Fruit fly (Drosophila melanogaster) whole organism, embryonic: Measurements from ENCODE around the gene spn-B.

Experiments used
- Aef1 ChIP-seq: fragments of 200-800 bp; sonication (Bioruptor generic); IDR thresholded peaks from 3 replicates; pipeline ENCODE4 v1.3.6; 2022; ENCODE audit warnings: missing biosample characterization, missing genetic modification characterization
- Antp ChIP-seq: fragments of 200-800 bp; sonication (Bioruptor generic); optimal IDR thresholded peaks from 3 replicates; lab custom pipeline; 2016; ENCODE audit warnings: missing biosample characterization, missing genetic modification characterization
- Atf3 ChIP-seq: fragments of 200-800 bp; sonication (Bioruptor generic); optimal IDR thresholded peaks from 3 replicates; lab custom pipeline; 2016; ENCODE audit warnings: missing biosample characterization, missing genetic modification characterization
- Awh ChIP-seq: fragments of 200-800 bp; sonication (Bioruptor generic); IDR thresholded peaks from 2 replicates; pipeline ENCODE4, ENCODE4 v1.3.6; 2022; ENCODE audit warnings: missing biosample characterization, missing genetic modification characterization
- Bdp1 ChIP-seq: fragments of 200-800 bp; sonication (Bioruptor generic); optimal IDR thresholded peaks from 3 replicates; lab custom pipeline; 2016; ENCODE audit warnings: missing biosample characterization, missing genetic modification characterization
- Blimp-1 ChIP-seq: fragments of 200-800 bp; sonication (Bioruptor generic); optimal IDR thresholded peaks from 3 replicates; lab custom pipeline; 2018; ENCODE audit warnings: missing biosample characterization, missing genetic modification characterization, mild to moderate bottlenecking, moderate library complexity, missing genetic modification reagents
- CG12942 ChIP-seq: fragments of 200-800 bp; sonication (Bioruptor generic); optimal IDR thresholded peaks from 3 replicates; lab custom pipeline; 2016; ENCODE audit warnings: missing biosample characterization, missing genetic modification characterization
- CG14014 ChIP-seq: fragments of 200-800 bp; sonication (Bioruptor generic); IDR thresholded peaks from 2 replicates; pipeline ENCODE4 v1.3.6; 2022; ENCODE audit warnings: missing biosample characterization, missing genetic modification characterization
- CG14050 ChIP-seq: fragments of 200-800 bp; sonication (Bioruptor generic); IDR thresholded peaks from 3 replicates; pipeline ENCODE4 v1.3.6; 2022; ENCODE audit warnings: missing biosample characterization, missing genetic modification characterization
- CG14860 ChIP-seq: fragments of 200-800 bp; sonication (Bioruptor generic); IDR thresholded peaks from 3 replicates; pipeline ENCODE4 v1.3.6; 2022; ENCODE audit warnings: missing biosample characterization, missing genetic modification characterization; ENCODE audit not compliant: partially characterized antibody
- CG15011 ChIP-seq: fragments of 200-800 bp; sonication (Bioruptor generic); optimal IDR thresholded peaks from 3 replicates; lab custom pipeline; 2018; ENCODE audit warnings: missing biosample characterization, mild to moderate bottlenecking, missing genetic modification characterization
- CG17361 ChIP-seq: fragments of 200-800 bp; sonication (Bioruptor generic); IDR thresholded peaks from 3 replicates; pipeline ENCODE4 v1.3.6; 2022; ENCODE audit warnings: missing biosample characterization, missing genetic modification characterization
- CG17385 ChIP-seq: fragments of 200-800 bp; sonication (Bioruptor generic); optimal IDR thresholded peaks from 3 replicates; lab custom pipeline; 2018; ENCODE audit warnings: missing biosample characterization, mild to moderate bottlenecking, missing genetic modification characterization
- CG17568 ChIP-seq: fragments of 200-800 bp; sonication (Bioruptor generic); optimal IDR thresholded peaks from 2 replicates; lab custom pipeline; 2018; ENCODE audit warnings: missing biosample characterization, mild to moderate bottlenecking, missing genetic modification characterization, moderate library complexity
- CG18619 ChIP-seq: fragments of 200-800 bp; sonication (Bioruptor generic); optimal IDR thresholded peaks from 3 replicates; lab custom pipeline; 2017; ENCODE audit warnings: missing biosample characterization, mild to moderate bottlenecking, missing genetic modification characterization
- CG18764 ChIP-seq: fragments of 200-800 bp; sonication (Bioruptor generic); optimal IDR thresholded peaks from 3 replicates; lab custom pipeline; 2016; ENCODE audit warnings: missing biosample characterization, missing genetic modification characterization
- CG2116 ChIP-seq: fragments of 200-800 bp; sonication (Bioruptor generic); optimal IDR thresholded peaks from 3 replicates; lab custom pipeline; 2018; ENCODE audit warnings: missing biosample characterization, mild to moderate bottlenecking, missing genetic modification characterization
- CG30020 ChIP-seq: fragments of 200-800 bp; optimal IDR thresholded peaks from 2 replicates; lab custom pipeline; 2019; ENCODE audit warnings: missing biosample characterization, mild to moderate bottlenecking, missing genetic modification characterization, moderate library complexity
- CG3065 ChIP-seq: fragments of 200-800 bp; sonication (Bioruptor generic); optimal IDR thresholded peaks from 2 replicates; lab custom pipeline; 2016; ENCODE audit warnings: missing biosample characterization, missing genetic modification characterization
- CG31365 ChIP-seq: fragments of 200-800 bp; sonication (Bioruptor generic); optimal IDR thresholded peaks from 2 replicates; lab custom pipeline; 2018; ENCODE audit warnings: missing biosample characterization, mild to moderate bottlenecking, missing genetic modification characterization
- CG5245 ChIP-seq: fragments of 200-800 bp; sonication (Bioruptor generic); optimal IDR thresholded peaks from 3 replicates; lab custom pipeline; 2016; ENCODE audit warnings: missing biosample characterization, missing genetic modification characterization
- CG7839 ChIP-seq: fragments of 200-800 bp; sonication (Bioruptor generic); optimal IDR thresholded peaks from 3 replicates; lab custom pipeline; 2018; ENCODE audit warnings: missing biosample characterization, mild to moderate bottlenecking, missing genetic modification characterization, moderate library complexity
- CG8924 ChIP-seq: fragments of 200-800 bp; optimal IDR thresholded peaks from 3 replicates; lab custom pipeline; 2019; ENCODE audit warnings: missing biosample characterization, mild to moderate bottlenecking, missing genetic modification characterization, moderate library complexity
- CTCF ChIP-seq: fragments of 200-800 bp; sonication (Bioruptor generic); optimal IDR thresholded peaks from 2 replicates; lab custom pipeline; 2017; ENCODE audit warnings: missing biosample characterization, mild to moderate bottlenecking, missing genetic modification characterization, moderate library complexity
- CrebB ChIP-seq: fragments of 200-800 bp; sonication (Bioruptor generic); optimal IDR thresholded peaks from 3 replicates; lab custom pipeline; 2018; ENCODE audit warnings: missing biosample characterization, mild to moderate bottlenecking, missing genetic modification characterization
- Dad ChIP-seq: fragments of 200-800 bp; sonication (Bioruptor generic); optimal IDR thresholded peaks from 3 replicates; lab custom pipeline; 2016; ENCODE audit warnings: missing biosample characterization, missing genetic modification characterization
- Dbx ChIP-seq: fragments of 200-800 bp; sonication (Bioruptor generic); IDR thresholded peaks from 3 replicates; pipeline ENCODE4 v1.3.6; 2022; ENCODE audit warnings: missing biosample characterization, missing genetic modification characterization
- E2f1 ChIP-seq: fragments of 200-800 bp; sonication (Bioruptor generic); IDR thresholded peaks from 2 replicates; pipeline ENCODE4 v1.3.6; 2022; ENCODE audit warnings: missing biosample characterization, missing genetic modification characterization
- Hr78 ChIP-seq, 2 experiments: fragments of 200-800 bp in 1 of 2; fragments of >200 bp in 1 of 2; sonication (Bioruptor generic) in 1 of 2; optimal IDR thresholded peaks; 2 replicates each; lab custom pipeline; 2017 to 2019; ENCODE audit warnings: missing biosample characterization in 2 of 2, missing genetic modification characterization in 2 of 2, mild to moderate bottlenecking in 1 of 2, moderate library complexity in 1 of 2
- Mes4 ChIP-seq: fragments of 200-800 bp; sonication (Bioruptor generic); optimal IDR thresholded peaks from 2 replicates; lab custom pipeline; 2016; ENCODE audit warnings: missing biosample characterization, missing genetic modification characterization
- Mrtf ChIP-seq: fragments of 200-800 bp; sonication (Bioruptor generic); IDR thresholded peaks from 3 replicates; pipeline ENCODE4 v1.3.6; 2022; ENCODE audit warnings: missing biosample characterization, missing genetic modification characterization
- Xbp1 ChIP-seq: fragments of 200-800 bp; sonication (Bioruptor generic); optimal IDR thresholded peaks from 3 replicates; lab custom pipeline; 2016; ENCODE audit warnings: missing biosample characterization, mild to moderate bottlenecking, missing genetic modification characterization
- amos ChIP-seq: fragments of 200-800 bp; sonication (Bioruptor generic); IDR thresholded peaks from 2 replicates; pipeline ENCODE4 v1.3.6; 2022; ENCODE audit warnings: missing biosample characterization, missing genetic modification characterization; ENCODE audit not compliant: partially characterized antibody
- ash1 ChIP-seq: fragments of 200-800 bp; sonication (Bioruptor generic); optimal IDR thresholded peaks from 2 replicates; lab custom pipeline; 2018; ENCODE audit warnings: missing biosample characterization, mild to moderate bottlenecking, missing genetic modification characterization
- az2 ChIP-seq: fragments of 200-800 bp; sonication (Bioruptor generic); optimal IDR thresholded peaks from 3 replicates; lab custom pipeline; 2016; ENCODE audit warnings: missing biosample characterization, missing genetic modification characterization
- bbx ChIP-seq: fragments of 200-800 bp; sonication (Bioruptor generic); IDR thresholded peaks from 2 replicates; pipeline ENCODE4 v1.3.6; 2022; ENCODE audit warnings: missing biosample characterization, missing genetic modification characterization; ENCODE audit not compliant: partially characterized antibody
- bcd ChIP-seq: fragments of 200-800 bp; sonication (Bioruptor generic); optimal IDR thresholded peaks from 2 replicates; lab custom pipeline; 2017; ENCODE audit warnings: missing biosample characterization, mild to moderate bottlenecking, missing genetic modification characterization
- chinmo ChIP-seq: fragments of 200-800 bp; sonication (Bioruptor generic); IDR thresholded peaks from 4 replicates; pipeline ENCODE4 v1.3.6; 2022; ENCODE audit warnings: missing biosample characterization, missing genetic modification characterization; ENCODE audit not compliant: partially characterized antibody
- dmrt11E ChIP-seq: fragments of 200-800 bp; sonication (Bioruptor generic); optimal IDR thresholded peaks from 3 replicates; lab custom pipeline; 2018; ENCODE audit warnings: missing biosample characterization, mild to moderate bottlenecking, missing genetic modification characterization, moderate library complexity
- eve ChIP-seq, 2 experiments: fragments of >200 bp; optimal IDR thresholded peaks; 2 replicates each; lab custom pipeline; 2017; ENCODE audit warnings: missing biosample characterization in 2 of 2, missing genetic modification characterization in 2 of 2
- exex ChIP-seq: fragments of 200-800 bp; sonication (Bioruptor generic); optimal IDR thresholded peaks from 4 replicates; lab custom pipeline; 2018; ENCODE audit warnings: missing biosample characterization, mild to moderate bottlenecking, missing genetic modification characterization, moderate library complexity
- gro ChIP-seq: fragments of 200-800 bp; sonication (Bioruptor generic); optimal IDR thresholded peaks from 2 replicates; lab custom pipeline; 2016; ENCODE audit warnings: missing biosample characterization, missing genetic modification characterization
- maf-S ChIP-seq: fragments of 200-800 bp; sonication (Bioruptor generic); optimal IDR thresholded peaks from 2 replicates; lab custom pipeline; 2016; ENCODE audit warnings: missing biosample characterization, missing genetic modification characterization
- nmo ChIP-seq: fragments of 200-800 bp; sonication (Bioruptor generic); optimal IDR thresholded peaks from 2 replicates; lab custom pipeline; 2018; ENCODE audit warnings: missing biosample characterization, mild to moderate bottlenecking, missing genetic modification characterization, moderate library complexity
- p53 ChIP-seq: fragments of 200-800 bp; sonication (Bioruptor generic); optimal IDR thresholded peaks from 2 replicates; lab custom pipeline; 2016; ENCODE audit warnings: missing biosample characterization, missing genetic modification characterization
- schlank ChIP-seq: fragments of 200-800 bp; sonication (Bioruptor generic); optimal IDR thresholded peaks from 2 replicates; lab custom pipeline; 2018; ENCODE audit warnings: missing biosample characterization, mild to moderate bottlenecking, missing genetic modification characterization
- slou ChIP-seq: fragments of 200-800 bp; sonication (Bioruptor generic); optimal IDR thresholded peaks from 3 replicates; lab custom pipeline; 2016; ENCODE audit warnings: missing biosample characterization, missing genetic modification characterization
- tap ChIP-seq: fragments of 200-800 bp; optimal IDR thresholded peaks from 3 replicates; lab custom pipeline; 2019; ENCODE audit warnings: missing biosample characterization, mild to moderate bottlenecking, missing genetic modification characterization, moderate library complexity
- vvl ChIP-seq: fragments of 200-800 bp; sonication (Bioruptor generic); IDR thresholded peaks from 2 replicates; pipeline ENCODE4 v1.3.6; 2022; ENCODE audit warnings: missing biosample characterization, missing genetic modification characterization
- zen2 ChIP-seq: fragments of 200-800 bp; sonication (Bioruptor generic); IDR thresholded peaks from 3 replicates; pipeline ENCODE4 v1.3.6; 2022; ENCODE audit warnings: missing biosample characterization, missing genetic modification characterization; ENCODE audit not compliant: partially characterized antibody
- zfh2 ChIP-seq: fragments of 200-800 bp; sonication (Bioruptor generic); optimal IDR thresholded peaks from 2 replicates; lab custom pipeline; 2016; ENCODE audit warnings: missing biosample characterization, missing genetic modification characterization

The spn-B gene

dm6 chr3R:14283042-14283626, 44.7 kb upstream of the spn-B start (continued):
- no peak for TF ChIP-seq amos (GFP tag; lab: Robert Waterston, UW)
- TF ChIP-seq CG15011 (GFP tag; lab: Kevin White, UChicago) = peak; percentile 25
- TF ChIP-seq CG12942 (GFP tag; lab: Kevin White, UChicago) = peak; percentile 28
- TF ChIP-seq bbx (GFP tag; lab: Robert Waterston, UW) = no peak
- peak; percentile 51 for TF ChIP-seq maf-S (GFP tag; lab: Kevin White, UChicago)
- TF ChIP-seq p53 (GFP tag; lab: Kevin White, UChicago) = no peak
- no peak for TF ChIP-seq vvl
- TF ChIP-seq CG7839 (tag; lab: Kevin White, UChicago) = peak; percentile 45
- TF ChIP-seq Aef1 (GFP tag; lab: Robert Waterston, UW) = no peak
- TF ChIP-seq nmo (GFP tag; lab: Kevin White, UChicago) = peak; percentile 42
- TF ChIP-seq tap (tag; lab: Kevin White, UChicago) = no peak
- peak; percentile 55 for TF ChIP-seq CG18619 (GFP tag; lab: Kevin White, UChicago)
- no peak for TF ChIP-seq CG30020 (tag; lab: Kevin White, UChicago)
- no peak for TF ChIP-seq zen2 (GFP tag; lab: Robert Waterston, UW)
- no peak for TF ChIP-seq CG14050
- no peak for TF ChIP-seq Dbx (GFP tag; lab: Robert Waterston, UW)
- TF ChIP-seq bcd (GFP tag; lab: Kevin White, UChicago) = peak; percentile 46
- peak in 1 of 2 experiments; percentile 90 for TF ChIP-seq eve (GFP tag; optimal IDR thresholded peaks at IDR 0.05; lab: Kevin White, UChicago)
- peak; percentile 65 for TF ChIP-seq zfh2
- no peak for TF ChIP-seq CG5245
- TF ChIP-seq Xbp1 = peak; percentile 45
- no peak for TF ChIP-seq Awh (GFP tag; lab: Robert Waterston, UW)
- TF ChIP-seq CG31365 (tag; lab: Kevin White, UChicago) = no peak
- TF ChIP-seq CG3065 = no peak
- TF ChIP-seq dmrt11E (tag; lab: Kevin White, UChicago) = no peak
- peak; percentile 6 for TF ChIP-seq schlank (tag; lab: Kevin White, UChicago)
- TF ChIP-seq Blimp-1 (GFP tag; lab: Kevin White, UChicago) = no peak
- no peak for TF ChIP-seq Bdp1 (GFP tag; lab: Kevin White, UChicago)
- peak; percentile 73 for TF ChIP-seq exex
- TF ChIP-seq CG17385 = peak; percentile 18
- TF ChIP-seq az2 = peak; percentile 6
- no peak for TF ChIP-seq CG14014 (GFP tag; lab: Robert Waterston, UW)
- peak; percentile 32 for TF ChIP-seq CG17568 (GFP tag; lab: Kevin White, UChicago)
- no peak for TF ChIP-seq Hr78 (GFP tag; optimal IDR thresholded peaks at IDR 0.05; lab: Kevin White, UChicago)
- no peak for TF ChIP-seq CrebB
- no peak for TF ChIP-seq Mrtf (GFP tag; lab: Robert Waterston, UW)
- no peak for TF ChIP-seq ash1 (GFP tag; lab: Kevin White, UChicago)
- peak; percentile 2 for TF ChIP-seq Atf3 (GFP tag; lab: Kevin White, UChicago)
- no peak for TF ChIP-seq Mes4
- peak; percentile 23 for TF ChIP-seq Antp (GFP tag; lab: Kevin White, UChicago)
- TF ChIP-seq chinmo = no peak
- no peak for TF ChIP-seq CG17361 (GFP tag; lab: Robert Waterston, UW)
- no peak for TF ChIP-seq E2f1
- TF ChIP-seq slou = no peak
- no peak for TF ChIP-seq CTCF (GFP tag; lab: Kevin White, UChicago)
- no peak for TF ChIP-seq CG2116 (GFP tag; lab: Kevin White, UChicago)
- no peak for TF ChIP-seq CG14860
- no peak for TF ChIP-seq CG18764
- peak; percentile 76 for TF ChIP-seq gro (GFP tag; lab: Kevin White, UChicago)
- TF ChIP-seq CG8924 (tag; lab: Kevin White, UChicago) = peak; percentile 18
- no peak for TF ChIP-seq Dad (GFP tag; lab: Kevin White, UChicago)
